Worm (Caenorhabditis elegans) whole organism, L1 larva: ENCODE data around the gene ttr-21.

Source experiments
- F16B12.6 ChIP-seq: fragments of 150-350 bp; optimal IDR thresholded peaks from 2 replicates; lab custom pipeline; 2014; ENCODE audit warnings: missing biosample characterization, missing genetic modification characterization
- aha-1 ChIP-seq: fragments of 150-350 bp; optimal IDR thresholded peaks from 2 replicates; lab custom pipeline; 2014; ENCODE audit warnings: missing biosample characterization, missing genetic modification characterization
- blmp-1 ChIP-seq: fragments of 150-350 bp; optimal IDR thresholded peaks from 2 replicates; lab custom pipeline; 2014; ENCODE audit warnings: missing biosample characterization, missing genetic modification characterization
- ceh-8 ChIP-seq: fragments of 200-800 bp; sonication (Bioruptor generic); optimal IDR thresholded peaks from 2 replicates; lab custom pipeline; 2018; ENCODE audit warnings: mild to moderate bottlenecking, missing genetic modification characterization, moderate library complexity, missing compliant biosample characterization
- ceh-88 ChIP-seq: fragments of 200-800 bp; sonication (Bioruptor generic); IDR thresholded peaks from 2 replicates; pipeline ENCODE4 v1.3.6; 2022; ENCODE audit warnings: missing genetic modification characterization, missing compliant biosample characterization
- dpl-1 ChIP-seq, 3 experiments: fragments of 150-350 bp in 2 of 3; sonication (generic microtip) in 1 of 3; optimal IDR thresholded peaks; 2 replicates each; lab custom pipeline; 2014 to 2017; ENCODE audit warnings: missing biosample characterization in 3 of 3, missing genetic modification characterization in 3 of 3, missing genetic modification reagents in 3 of 3
- dsc-1 ChIP-seq: sonication (generic microtip); optimal IDR thresholded peaks from 2 replicates; lab custom pipeline; 2016; ENCODE audit warnings: mild to moderate bottlenecking, missing genetic modification characterization, missing compliant biosample characterization
- efl-1 ChIP-seq, 4 experiments: fragments of 150-350 bp; optimal IDR thresholded peaks in 3 of 4; peaks in 1 of 4; 1 replicate in 1 of 4; 2 replicates in 3 of 4; lab custom pipeline; 2014; ENCODE audit warnings: missing biosample characterization in 2 of 4, missing genetic modification characterization in 2 of 4, missing genetic modification reagents in 2 of 4
- efl-3 ChIP-seq: fragments of 200-800 bp; sonication (Bioruptor generic); optimal IDR thresholded peaks from 2 replicates; lab custom pipeline; 2018; ENCODE audit warnings: mild to moderate bottlenecking, missing genetic modification characterization, missing compliant biosample characterization
- fkh-10 ChIP-seq: sonication (generic microtip); optimal IDR thresholded peaks from 2 replicates; lab custom pipeline; 2017; ENCODE audit warnings: missing biosample characterization, missing genetic modification reagents, missing genetic modification characterization
- hlh-17 ChIP-seq: fragments of 200-800 bp; sonication (Bioruptor generic); optimal IDR thresholded peaks from 2 replicates; lab custom pipeline; 2018; ENCODE audit warnings: missing genetic modification characterization, mild to moderate bottlenecking, missing compliant biosample characterization, moderate library complexity, borderline replicate concordance
- irx-1 ChIP-seq: sonication (generic microtip); optimal IDR thresholded peaks from 2 replicates; lab custom pipeline; 2016; ENCODE audit warnings: missing genetic modification characterization, missing compliant biosample characterization
- isw-1 ChIP-seq: fragments of 200-800 bp; sonication (Bioruptor generic); IDR thresholded peaks from 2 replicates; pipeline ENCODE4 v1.3.6; 2022; ENCODE audit warnings: missing genetic modification characterization, missing compliant biosample characterization
- lin-13 ChIP-seq: fragments of 150-350 bp; optimal IDR thresholded peaks from 2 replicates; lab custom pipeline; 2014; ENCODE audit warnings: missing biosample characterization, missing genetic modification reagents, missing genetic modification characterization
- lin-14 ChIP-seq: fragments of 200-800 bp; sonication (Bioruptor generic); optimal IDR thresholded peaks from 2 replicates; lab custom pipeline; 2018; ENCODE audit warnings: mild to moderate bottlenecking, missing genetic modification characterization, moderate library complexity, missing compliant biosample characterization
- lin-35 ChIP-seq, 2 experiments: fragments of 150-350 bp; optimal IDR thresholded peaks; 2 replicates each; lab custom pipeline; 2014; ENCODE audit warnings: missing biosample characterization in 2 of 2, missing genetic modification characterization in 2 of 2, missing genetic modification reagents in 2 of 2
- lin-39 ChIP-seq: fragments of 150-350 bp; optimal IDR thresholded peaks from 2 replicates; lab custom pipeline; 2014; ENCODE audit warnings: missing biosample characterization, missing genetic modification reagents, missing genetic modification characterization
- lir-3 ChIP-seq: sonication (generic microtip); optimal IDR thresholded peaks from 2 replicates; lab custom pipeline; 2016; ENCODE audit warnings: mild to moderate bottlenecking, missing genetic modification characterization, moderate library complexity, missing compliant biosample characterization; ENCODE audit not compliant: poor library complexity
- lsy-2 ChIP-seq, 2 experiments: fragments of 150-350 bp; optimal IDR thresholded peaks; 2 replicates each; lab custom pipeline; 2014; ENCODE audit warnings: missing biosample characterization in 2 of 2, missing genetic modification characterization in 2 of 2
- mef-2 ChIP-seq: fragments of 150-350 bp; optimal IDR thresholded peaks from 2 replicates; lab custom pipeline; 2014; ENCODE audit warnings: missing biosample characterization, missing genetic modification characterization
- mep-1 ChIP-seq: fragments of 150-350 bp; optimal IDR thresholded peaks from 2 replicates; lab custom pipeline; 2014; ENCODE audit warnings: missing biosample characterization, missing genetic modification characterization
- nhr-71 ChIP-seq: sonication (generic microtip); optimal IDR thresholded peaks from 2 replicates; lab custom pipeline; 2016; ENCODE audit warnings: mild to moderate bottlenecking, missing genetic modification characterization, moderate library complexity, missing compliant biosample characterization
- nhr-76 ChIP-seq: sonication (generic microtip); optimal IDR thresholded peaks from 2 replicates; lab custom pipeline; 2017; ENCODE audit warnings: missing biosample characterization, missing genetic modification characterization
- nhr-84 ChIP-seq: sonication (generic microtip); optimal IDR thresholded peaks from 2 replicates; lab custom pipeline; 2017; ENCODE audit warnings: missing biosample characterization, missing genetic modification characterization
- nhr-85 ChIP-seq: sonication (generic microtip); peaks from one replicate; lab custom pipeline; 2016; ENCODE audit warnings: missing genetic modification characterization, inconsistent platforms, missing compliant biosample characterization
- pag-3 ChIP-seq: sonication (generic microtip); optimal IDR thresholded peaks from 2 replicates; lab custom pipeline; 2017; ENCODE audit warnings: missing genetic modification characterization, mild to moderate bottlenecking, missing compliant biosample characterization, antibody characterized with exemption, borderline replicate concordance; ENCODE audit not compliant: insufficient read depth
- rnt-1 ChIP-seq: sonication (generic microtip); optimal IDR thresholded peaks from 2 replicates; lab custom pipeline; 2016; ENCODE audit warnings: mild to moderate bottlenecking, missing genetic modification characterization, moderate library complexity, missing compliant biosample characterization
- snu-23 ChIP-seq: sonication (generic microtip); optimal IDR thresholded peaks from 2 replicates; lab custom pipeline; 2016; ENCODE audit warnings: missing genetic modification characterization, missing compliant biosample characterization
- sptf-1 ChIP-seq: fragments of 150-350 bp; optimal IDR thresholded peaks from 2 replicates; lab custom pipeline; 2014; ENCODE audit warnings: missing biosample characterization, missing genetic modification characterization
- swsn-7 ChIP-seq: sonication (generic microtip); optimal IDR thresholded peaks from 2 replicates; lab custom pipeline; 2016; ENCODE audit warnings: missing genetic modification characterization, missing compliant biosample characterization
- unc-98 ChIP-seq: fragments of 200-800 bp; sonication (Bioruptor generic); IDR thresholded peaks from 2 replicates; pipeline ENCODE4 v1.3.6; 2022; ENCODE audit warnings: missing genetic modification characterization, missing compliant biosample characterization
- vab-15 ChIP-seq: sonication (generic microtip); optimal IDR thresholded peaks from 2 replicates; lab custom pipeline; 2017; ENCODE audit warnings: missing genotype, mild to moderate bottlenecking, missing genetic modification characterization, missing compliant biosample characterization
- xbp-1 ChIP-seq: sonication (generic microtip); optimal IDR thresholded peaks from 2 replicates; lab custom pipeline; 2016; ENCODE audit warnings: missing genetic modification characterization, missing compliant biosample characterization
- zag-1 ChIP-seq: fragments of 150-350 bp; optimal IDR thresholded peaks from 2 replicates; lab custom pipeline; 2014; ENCODE audit warnings: missing biosample characterization, missing genetic modification characterization
- zip-4 ChIP-seq: fragments of 200-800 bp; sonication (Bioruptor generic); optimal IDR thresholded peaks from 2 replicates; lab custom pipeline; 2018; ENCODE audit warnings: mild to moderate bottlenecking, missing genetic modification characterization, moderate library complexity, missing compliant biosample characterization
- ztf-4 ChIP-seq: fragments of 150-350 bp; optimal IDR thresholded peaks from 2 replicates; lab custom pipeline; 2014; ENCODE audit warnings: missing biosample characterization, missing genetic modification characterization

The ttr-21 gene

ce11 chrV:13890473-13890872, 36.3 kb upstream of the ttr-21 start, which contains the start of gene lbp-8:
lbp-8 (plus strand) TSS chrV:13890773.
- TF ChIP-seq nhr-84 (tag; lab: Kevin White, UChicago): no peak
- no peak for TF ChIP-seq ceh-8 (GFP tag; lab: Kevin White, UChicago)
- no peak for TF ChIP-seq lin-39 (tag; lab: Kevin White, UChicago)
- TF ChIP-seq unc-98 (GFP tag; lab: Robert Waterston, UW): no peak
- no peak for TF ChIP-seq aha-1
- TF ChIP-seq vab-15 (tag; lab: Kevin White, UChicago): no peak
- TF ChIP-seq lir-3 (tag; lab: Kevin White, UChicago): no peak
- TF ChIP-seq hlh-17 (GFP tag; lab: Kevin White, UChicago): no peak
- no peak for TF ChIP-seq zip-4 (GFP tag; lab: Kevin White, UChicago)
- no peak for TF ChIP-seq lin-35 (GFP tag; optimal IDR thresholded peaks at IDR 0.05; lab: Kevin White, UChicago)
- TF ChIP-seq mep-1 (tag; lab: Kevin White, UChicago): no peak
- no peak for TF ChIP-seq lin-13 (GFP tag; lab: Kevin White, UChicago)
- TF ChIP-seq mef-2 (tag; lab: Kevin White, UChicago): no peak
- no peak for TF ChIP-seq pag-3
- TF ChIP-seq nhr-71: no peak
- TF ChIP-seq, all 84 proteins: peak for 0

- no peak for TF ChIP-seq irx-1 (tag; lab: Kevin White, UChicago)
- TF ChIP-seq efl-1 (optimal IDR thresholded peaks at IDR 0.05; lab: Kevin White, UChicago): no peak
- TF ChIP-seq efl-1 (GFP tag; optimal IDR thresholded peaks at IDR 0.05 in 1 of 2; lab: Kevin White, UChicago): peak in 1 of 2 experiments; percentile 6
Measured at ce11 chrV:13889516-13889915, 35.3 kb upstream of the ttr-21 start, which contains the start of gene spp-12. spp-12 (plus strand) TSS chrV:13889816.

ce11 chrV:13887358-13887757, 33.2 kb upstream of the ttr-21 start, which contains the start of gene srsx-19:
srsx-19 (plus strand) TSS chrV:13887658.
- no peak for TF ChIP-seq ztf-4 (tag; lab: Kevin White, UChicago)
- TF ChIP-seq ceh-8 (GFP tag; lab: Kevin White, UChicago): no peak
- TF ChIP-seq dsc-1 (tag; lab: Kevin White, UChicago): no peak
- no peak for TF ChIP-seq fkh-10 (GFP tag; lab: Kevin White, UChicago)

ce11 chrV:13882192-13882591, 28.0 kb upstream of the ttr-21 start:
- peak; percentile 11; the same call in 1 of the 2 replicates for TF ChIP-seq isw-1 (GFP tag; lab: Robert Waterston, UW)
- TF ChIP-seq unc-98 (GFP tag; lab: Robert Waterston, UW): peak; percentile 53; the same call in 1 of the 2 replicates
- TF ChIP-seq, all 84 proteins: peak for 2; not testable (repeated sequence) for 82

ce11 chrV:13880607-13881006, 26.4 kb upstream of the ttr-21 start, which contains the start of gene T22G5.3:
T22G5.3 (plus strand) TSS chrV:13880907.
- TF ChIP-seq lin-13 (GFP tag; lab: Kevin White, UChicago) (no peak), aha-1 (no peak), nhr-76 (tag; lab: Kevin White, UChicago) (no peak), zip-4 (GFP tag; lab: Kevin White, UChicago) (no peak), ceh-88 (GFP tag; lab: Robert Waterston, UW) (no peak), zag-1 (tag; lab: Kevin White, UChicago) (no peak), xbp-1 (tag; lab: Kevin White, UChicago) (no peak), swsn-7 (tag; lab: Kevin White, UChicago) (no peak)
- TF ChIP-seq, all 84 proteins: peak for 0

- TF ChIP-seq lin-35 (GFP tag; optimal IDR thresholded peaks at IDR 0.05; lab: Kevin White, UChicago): peak; percentile 19 to 55
- peak; percentile 4 for TF ChIP-seq blmp-1
- peak; percentile 6 to 62 (median 56) for TF ChIP-seq dpl-1 (GFP tag; optimal IDR thresholded peaks at IDR 0.05; lab: Kevin White, UChicago)
- TF ChIP-seq efl-3 (GFP tag; lab: Kevin White, UChicago): no peak
- TF ChIP-seq F16B12.6 (tag; lab: Kevin White, UChicago): no peak
- no peak for TF ChIP-seq nhr-85 (tag; lab: Kevin White, UChicago)
- no peak for TF ChIP-seq sptf-1 (tag; lab: Kevin White, UChicago)
- TF ChIP-seq rnt-1 (tag; lab: Kevin White, UChicago): peak; percentile 3
- peak; percentile 39 to 54 for TF ChIP-seq efl-1 (optimal IDR thresholded peaks at IDR 0.05; lab: Kevin White, UChicago)
- TF ChIP-seq efl-1 (GFP tag; optimal IDR thresholded peaks at IDR 0.05 in 1 of 2; lab: Kevin White, UChicago): peak; percentile 57 to 87
- TF ChIP-seq lin-14 (GFP tag; lab: Kevin White, UChicago): peak; percentile 58
- peak; percentile 15 for TF ChIP-seq snu-23 (GFP tag; lab: Kevin White, UChicago)
- TF ChIP-seq lsy-2 (tag; optimal IDR thresholded peaks at IDR 0.05; lab: Kevin White, UChicago): peak in 1 of 2 experiments; percentile 41
Measured at ce11 chrV:13880163-13880562, 26.0 kb upstream of the ttr-21 start.
